Fruit fly (Drosophila melanogaster) whole organism, embryonic: Measurements from ENCODE around the gene CG34258.

ENCODE experiments used
- BEAF-32 ChIP-seq: fragments of 200-800 bp; sonication (Bioruptor generic); optimal IDR thresholded peaks from 3 replicates; lab custom pipeline; 2017; ENCODE audit warnings: missing biosample characterization, missing genetic modification characterization, mild to moderate bottlenecking, moderate library complexity, missing genetic modification reagents
- CG10267 ChIP-seq: fragments of 200-800 bp; sonication (Bioruptor generic); optimal IDR thresholded peaks from 2 replicates; lab custom pipeline; 2018; ENCODE audit warnings: missing biosample characterization, mild to moderate bottlenecking, missing genetic modification characterization, moderate library complexity
- CG12659 ChIP-seq: fragments of 200-800 bp; sonication (Bioruptor generic); optimal IDR thresholded peaks from 3 replicates; lab custom pipeline; 2017; ENCODE audit warnings: mild to moderate bottlenecking, missing biosample characterization, missing genetic modification reagents, missing genetic modification characterization
- CG13624 ChIP-seq: fragments of 200-800 bp; sonication (Bioruptor generic); optimal IDR thresholded peaks from 2 replicates; lab custom pipeline; 2016; ENCODE audit warnings: missing biosample characterization, missing genetic modification characterization
- CG14014 ChIP-seq: fragments of 200-800 bp; sonication (Bioruptor generic); IDR thresholded peaks from 2 replicates; pipeline ENCODE4 v1.3.6; 2022; ENCODE audit warnings: missing biosample characterization, missing genetic modification characterization
- CG1529 ChIP-seq: fragments of 200-800 bp; sonication (Bioruptor generic); optimal IDR thresholded peaks from 3 replicates; lab custom pipeline; 2018; ENCODE audit warnings: missing biosample characterization, missing genetic modification characterization
- CG15514 ChIP-seq: fragments of 200-800 bp; sonication (Bioruptor generic); optimal IDR thresholded peaks from 3 replicates; lab custom pipeline; 2017; ENCODE audit warnings: missing biosample characterization, missing genetic modification characterization, mild to moderate bottlenecking, moderate library complexity, missing genetic modification reagents
- CG15601 ChIP-seq: fragments of 200-800 bp; sonication (Bioruptor generic); optimal IDR thresholded peaks from 3 replicates; lab custom pipeline; 2019; ENCODE audit warnings: missing biosample characterization, mild to moderate bottlenecking, missing genetic modification characterization, moderate library complexity
- CG16779 ChIP-seq: fragments of 200-800 bp; sonication (Bioruptor generic); IDR thresholded peaks from 2 replicates; pipeline ENCODE4 v1.3.6; 2022; ENCODE audit warnings: missing biosample characterization, missing genetic modification characterization
- CG16813 ChIP-seq: fragments of 200-800 bp; sonication (Bioruptor generic); IDR thresholded peaks from 3 replicates; pipeline ENCODE4 v1.3.6; 2022; ENCODE audit warnings: missing biosample characterization, missing genetic modification characterization; ENCODE audit not compliant: partially characterized antibody
- CG17912 ChIP-seq: fragments of 200-800 bp; sonication (Bioruptor generic); optimal IDR thresholded peaks from 2 replicates; lab custom pipeline; 2018; ENCODE audit warnings: missing biosample characterization, mild to moderate bottlenecking, missing genetic modification characterization
- CG30020 ChIP-seq: fragments of 200-800 bp; optimal IDR thresholded peaks from 2 replicates; lab custom pipeline; 2019; ENCODE audit warnings: missing biosample characterization, mild to moderate bottlenecking, missing genetic modification characterization, moderate library complexity
- CG3407 ChIP-seq: fragments of 200-800 bp; sonication (Bioruptor generic); optimal IDR thresholded peaks from 2 replicates; lab custom pipeline; 2018; ENCODE audit warnings: missing biosample characterization, mild to moderate bottlenecking, missing genetic modification characterization
- CG34376 ChIP-seq: fragments of 200-800 bp; sonication (Bioruptor generic); optimal IDR thresholded peaks from 2 replicates; lab custom pipeline; 2018; ENCODE audit warnings: missing biosample characterization, mild to moderate bottlenecking, missing genetic modification characterization
- CG3847 ChIP-seq: fragments of 200-800 bp; sonication (Bioruptor generic); IDR thresholded peaks from 2 replicates; pipeline ENCODE4 v1.3.6; 2022; ENCODE audit warnings: missing biosample characterization, missing genetic modification characterization
- CG4328 ChIP-seq: fragments of 200-800 bp; sonication (Bioruptor generic); optimal IDR thresholded peaks from 3 replicates; lab custom pipeline; 2017; ENCODE audit warnings: missing biosample characterization, missing genetic modification reagents, missing genetic modification characterization
- CG4617 ChIP-seq: fragments of 200-800 bp; sonication (Bioruptor generic); optimal IDR thresholded peaks from 3 replicates; lab custom pipeline; 2016; ENCODE audit warnings: missing biosample characterization, missing genetic modification characterization, borderline replicate concordance
- CG7786 ChIP-seq: fragments of 200-800 bp; sonication (Bioruptor generic); optimal IDR thresholded peaks from 2 replicates; lab custom pipeline; 2016; ENCODE audit warnings: missing biosample characterization, missing genetic modification characterization
- CG8359 ChIP-seq: fragments of 200-800 bp; sonication (Bioruptor generic); optimal IDR thresholded peaks from 2 replicates; lab custom pipeline; 2017; ENCODE audit warnings: missing biosample characterization, mild to moderate bottlenecking, missing genetic modification characterization, borderline replicate concordance
- CG8924 ChIP-seq: fragments of 200-800 bp; optimal IDR thresholded peaks from 3 replicates; lab custom pipeline; 2019; ENCODE audit warnings: missing biosample characterization, mild to moderate bottlenecking, missing genetic modification characterization, moderate library complexity
- CG9932 ChIP-seq: fragments of 200-800 bp; sonication (Bioruptor generic); IDR thresholded peaks from 2 replicates; pipeline ENCODE4 v1.3.6; 2022; ENCODE audit warnings: missing biosample characterization, missing genetic modification characterization
- CHES-1-like ChIP-seq: fragments of 200-800 bp; sonication (Bioruptor generic); optimal IDR thresholded peaks from 2 replicates; lab custom pipeline; 2016; ENCODE audit warnings: missing biosample characterization, missing genetic modification characterization
- CTCF ChIP-seq: fragments of 200-800 bp; sonication (Bioruptor generic); optimal IDR thresholded peaks from 2 replicates; lab custom pipeline; 2017; ENCODE audit warnings: missing biosample characterization, mild to moderate bottlenecking, missing genetic modification characterization, moderate library complexity
- Doc3 ChIP-seq: fragments of 200-800 bp; sonication (Bioruptor generic); IDR thresholded peaks from 3 replicates; pipeline ENCODE4 v1.3.6; 2022; ENCODE audit warnings: missing biosample characterization, missing genetic modification characterization; ENCODE audit not compliant: partially characterized antibody
- Dp ChIP-seq: fragments of 200-800 bp; sonication (Bioruptor generic); optimal IDR thresholded peaks from 2 replicates; lab custom pipeline; 2018; ENCODE audit warnings: missing biosample characterization, mild to moderate bottlenecking, missing genetic modification characterization, moderate library complexity
- E2f2 ChIP-seq: fragments of 200-800 bp; sonication (Bioruptor generic); IDR thresholded peaks from 2 replicates; pipeline ENCODE4 v1.3.6; 2022; ENCODE audit warnings: missing biosample characterization, missing genetic modification characterization
- Ets97D ChIP-seq: fragments of 200-800 bp; sonication (Bioruptor generic); optimal IDR thresholded peaks from 3 replicates; lab custom pipeline; 2016; ENCODE audit warnings: missing biosample characterization, missing genetic modification characterization
- Fer1 ChIP-seq: fragments of 200-800 bp; sonication (Bioruptor generic); optimal IDR thresholded peaks from 2 replicates; lab custom pipeline; 2017; ENCODE audit warnings: missing biosample characterization, mild to moderate bottlenecking, missing genetic modification characterization
- HmgZ ChIP-seq: fragments of 200-800 bp; sonication (Bioruptor generic); optimal IDR thresholded peaks from 2 replicates; lab custom pipeline; 2018; ENCODE audit warnings: missing biosample characterization, mild to moderate bottlenecking, missing genetic modification characterization
- Max ChIP-seq: fragments of 200-800 bp; sonication (Bioruptor generic); optimal IDR thresholded peaks from 2 replicates; lab custom pipeline; 2016; ENCODE audit warnings: missing biosample characterization, mild to moderate bottlenecking, missing genetic modification characterization
- Scr ChIP-seq: fragments of 200-800 bp; sonication (Bioruptor generic); IDR thresholded peaks from 2 replicates; pipeline ENCODE4 v1.3.6; 2022; ENCODE audit warnings: missing biosample characterization, missing genetic modification characterization; ENCODE audit not compliant: partially characterized antibody
- Sry-δ ChIP-seq: fragments of 200-800 bp; sonication (Bioruptor generic); optimal IDR thresholded peaks from 2 replicates; lab custom pipeline; 2016; ENCODE audit warnings: missing biosample characterization, missing genetic modification characterization
- Trl ChIP-seq, 3 experiments: fragments of >200 bp in 2 of 3; fragments of 200-800 bp in 1 of 3; sonication (Bioruptor generic) in 1 of 3; optimal IDR thresholded peaks; 2 replicates in 1 of 3; 3 replicates in 2 of 3; lab custom pipeline; 2016 to 2017; ENCODE audit warnings: missing biosample characterization in 1 of 3, missing genetic modification characterization in 1 of 3
- caup ChIP-seq: fragments of 200-800 bp; sonication (Bioruptor generic); optimal IDR thresholded peaks from 3 replicates; lab custom pipeline; 2017; ENCODE audit warnings: missing biosample characterization, mild to moderate bottlenecking, missing genetic modification characterization, moderate library complexity; ENCODE audit not compliant: severe bottlenecking
- ci ChIP-seq: fragments of 200-800 bp; sonication (Bioruptor generic); IDR thresholded peaks from 3 replicates; pipeline ENCODE4 v1.3.6; 2022; ENCODE audit warnings: missing biosample characterization, missing genetic modification characterization
- her ChIP-seq: fragments of 200-800 bp; sonication (Bioruptor generic); optimal IDR thresholded peaks from 2 replicates; lab custom pipeline; 2016; ENCODE audit warnings: missing biosample characterization, missing genetic modification characterization
- hkb ChIP-seq, 2 experiments: fragments of 200-800 bp in 1 of 2; fragments of >200 bp in 1 of 2; sonication (Bioruptor generic) in 1 of 2; IDR thresholded peaks in 1 of 2; optimal IDR thresholded peaks in 1 of 2; 2 replicates each; pipeline versions ENCODE4 v1.3.6 to Lab custom; 2017 to 2022; ENCODE audit warnings: missing biosample characterization in 1 of 2, missing genetic modification characterization in 1 of 2
- inv ChIP-seq: fragments of 200-800 bp; sonication (Bioruptor generic); IDR thresholded peaks from 2 replicates; pipeline ENCODE4 v1.3.6; 2022; ENCODE audit warnings: missing biosample characterization, missing genetic modification characterization; ENCODE audit not compliant: partially characterized antibody
- jumu ChIP-seq: fragments of 200-800 bp; sonication (Bioruptor generic); optimal IDR thresholded peaks from 3 replicates; lab custom pipeline; 2016; ENCODE audit warnings: missing biosample characterization, missing genetic modification characterization
- kah ChIP-seq: fragments of 200-800 bp; sonication (Bioruptor generic); optimal IDR thresholded peaks from 2 replicates; lab custom pipeline; 2018; ENCODE audit warnings: missing biosample characterization, mild to moderate bottlenecking, missing genetic modification characterization
- lilli ChIP-seq: fragments of 200-800 bp; sonication (Bioruptor generic); optimal IDR thresholded peaks from 3 replicates; lab custom pipeline; 2016; ENCODE audit warnings: missing biosample characterization, missing genetic modification characterization
- nom ChIP-seq: fragments of 200-800 bp; sonication (Bioruptor generic); optimal IDR thresholded peaks from 2 replicates; lab custom pipeline; 2017; ENCODE audit warnings: missing biosample characterization, missing genetic modification characterization, mild to moderate bottlenecking, moderate library complexity, missing genetic modification reagents
- pzg ChIP-seq: fragments of 200-800 bp; sonication (Bioruptor generic); optimal IDR thresholded peaks from 3 replicates; lab custom pipeline; 2018; ENCODE audit warnings: missing biosample characterization, mild to moderate bottlenecking, missing genetic modification characterization, moderate library complexity
- shn ChIP-seq: fragments of 200-800 bp; sonication (Bioruptor generic); optimal IDR thresholded peaks from 3 replicates; lab custom pipeline; 2016; ENCODE audit warnings: missing biosample characterization, missing genetic modification characterization
- slbo ChIP-seq: fragments of 200-800 bp; sonication (Bioruptor generic); IDR thresholded peaks from 2 replicates; pipeline ENCODE4 v1.3.6; 2022; ENCODE audit warnings: missing biosample characterization, missing genetic modification characterization
- ssp ChIP-seq: fragments of 200-800 bp; sonication (Bioruptor generic); IDR thresholded peaks from 2 replicates; pipeline ENCODE4 v1.3.6; 2022; ENCODE audit warnings: missing biosample characterization, missing genetic modification characterization
- tll ChIP-seq, 2 experiments: fragments of 200-800 bp in 1 of 2; fragments of >200 bp in 1 of 2; sonication (Bioruptor generic) in 1 of 2; optimal IDR thresholded peaks; 2 replicates each; lab custom pipeline; 2017 to 2019; ENCODE audit warnings: missing biosample characterization in 2 of 2, missing genetic modification characterization in 2 of 2, mild to moderate bottlenecking in 1 of 2, moderate library complexity in 1 of 2
- trem ChIP-seq: fragments of 200-800 bp; optimal IDR thresholded peaks from 3 replicates; lab custom pipeline; 2019; ENCODE audit warnings: missing biosample characterization, mild to moderate bottlenecking, missing genetic modification characterization, moderate library complexity
- zfh1 ChIP-seq: fragments of 200-800 bp; sonication (Bioruptor generic); IDR thresholded peaks from 3 replicates; pipeline ENCODE4 v1.3.6; 2022; ENCODE audit warnings: missing biosample characterization, missing genetic modification characterization

Gene CG34258

DNA sequence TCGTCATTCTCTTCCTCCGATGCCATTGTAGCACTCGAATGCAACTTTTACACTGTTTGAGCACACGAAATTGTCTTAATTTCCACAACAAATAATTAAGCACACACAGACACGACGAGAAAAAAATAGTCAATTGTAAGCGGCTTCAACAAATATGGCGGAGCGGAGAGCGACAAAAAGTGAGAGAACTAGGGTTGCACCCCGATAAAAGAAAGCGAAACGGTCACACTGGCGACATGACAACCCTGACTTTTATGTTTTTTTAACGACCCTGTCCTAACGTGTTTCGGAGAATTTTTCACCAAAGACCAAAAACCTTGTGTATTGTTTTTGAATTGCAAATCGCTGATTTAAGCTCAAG lies 41.7 kb downstream of the CG34258 start, which contains the start of the genes Mi-2 and Prp3 (continued):
- no peak for TF ChIP-seq CG16813
- TF ChIP-seq CG13624 (GFP tag; lab: Kevin White, UChicago) = peak; percentile 3
- TF ChIP-seq inv = no peak
- TF ChIP-seq trem (tag; lab: Kevin White, UChicago) = peak; percentile 51
- TF ChIP-seq E2f2 (GFP tag; lab: Robert Waterston, UW) = peak; percentile 62
- peak in 1 of 2 experiments; percentile 80 for TF ChIP-seq Trl (optimal IDR thresholded peaks at IDR 0.05; lab: Kevin White, UChicago)
- peak; percentile 74 for TF ChIP-seq Trl (GFP tag; optimal IDR thresholded peaks at IDR 0.05; lab: Kevin White, UChicago)
- TF ChIP-seq Scr = peak; percentile 14; the same call in 1 of the 2 replicates
- no peak for TF ChIP-seq CG8359 (GFP tag; lab: Kevin White, UChicago)
- TF ChIP-seq her = peak; percentile 47
- peak; percentile 23; the same call in 1 of the 2 replicates for TF ChIP-seq slbo
- peak; percentile 47 for TF ChIP-seq Dp (GFP tag; lab: Kevin White, UChicago)
- peak; percentile 48; the same call in 1 of the 3 replicates for TF ChIP-seq zfh1 (GFP tag; lab: Robert Waterston, UW)
- TF ChIP-seq CG15514 = peak; percentile 72
- TF ChIP-seq CG10267 (tag; lab: Kevin White, UChicago) = peak; percentile 52
- peak; percentile 70 for TF ChIP-seq nom (GFP tag; lab: Kevin White, UChicago)
- TF ChIP-seq jumu (GFP tag; lab: Kevin White, UChicago) = peak; percentile 27
- no peak for TF ChIP-seq shn (GFP tag; lab: Kevin White, UChicago)
- peak; percentile 95 for TF ChIP-seq CG4617 (GFP tag; lab: Kevin White, UChicago)
- peak; percentile 88 for TF ChIP-seq CG12659 (GFP tag; lab: Kevin White, UChicago)
- peak; percentile 68 for TF ChIP-seq Sry-δ (GFP tag; lab: Kevin White, UChicago)
- peak; percentile 94 for TF ChIP-seq Ets97D (GFP tag; lab: Kevin White, UChicago)
- TF ChIP-seq CG14014 = no peak
- TF ChIP-seq CG30020 (tag; lab: Kevin White, UChicago) = peak; percentile 24
- TF ChIP-seq tll (GFP tag; optimal IDR thresholded peaks at IDR 0.05; lab: Kevin White, UChicago) = peak in 1 of 2 experiments; percentile 11
- no peak for TF ChIP-seq CG7786
- no peak for TF ChIP-seq CG16779 (GFP tag; lab: Robert Waterston, UW)
- peak; percentile 28 for TF ChIP-seq CTCF (GFP tag; lab: Kevin White, UChicago)
- TF ChIP-seq CG17912 = peak; percentile 42
- peak; percentile 20 for TF ChIP-seq kah (GFP tag; lab: Kevin White, UChicago)
- TF ChIP-seq ssp (GFP tag; lab: Robert Waterston, UW) = no peak
- no peak for TF ChIP-seq Doc3
- peak; percentile 46 for TF ChIP-seq BEAF-32 (GFP tag; lab: Kevin White, UChicago)
- peak; percentile 3 for TF ChIP-seq CG3407 (GFP tag; lab: Kevin White, UChicago)
- TF ChIP-seq CG8924 = peak; percentile 71
- peak; percentile 6 for TF ChIP-seq lilli (GFP tag; lab: Kevin White, UChicago)
- TF ChIP-seq CG15601 (tag; lab: Kevin White, UChicago) = peak; percentile 17
- peak; percentile 68 for TF ChIP-seq ci (GFP tag; lab: Robert Waterston, UW)
- TF ChIP-seq CG1529 (GFP tag; lab: Kevin White, UChicago) = no peak
- TF ChIP-seq pzg (GFP tag; lab: Kevin White, UChicago) = peak; percentile 84
- peak; percentile 11 for TF ChIP-seq Max (GFP tag; lab: Kevin White, UChicago)
- TF ChIP-seq Fer1 = peak; percentile 38
- peak; percentile 40 for TF ChIP-seq caup
- peak; percentile 9 for TF ChIP-seq CG4328
- no peak for TF ChIP-seq hkb (optimal IDR thresholded peaks at IDR 0.05; lab: Kevin White, UChicago)
- 0 out of 2 replicates have a peak, but pooled peaks have one; percentile 22 for TF ChIP-seq hkb (GFP tag; IDR thresholded peaks at IDR 0.05; lab: Robert Waterston, UW)
- peak; percentile 61 for TF ChIP-seq CHES-1-like (GFP tag; lab: Kevin White, UChicago)
- TF ChIP-seq CG34376 = peak; percentile 51
- TF ChIP-seq CG9932 (GFP tag; lab: Robert Waterston, UW) = peak; percentile 20; the same call in 1 of the 2 replicates
- peak; percentile 69 for TF ChIP-seq HmgZ (tag; lab: Kevin White, UChicago)
- peak; percentile 63; the same call in 1 of the 2 replicates for TF ChIP-seq CG3847
